Fruit fly (Drosophila melanogaster) whole organism, wandering third instar larva: Measurements from ENCODE around the gene CG1647.

ENCODE experiments used
- Abd-B ChIP-seq: fragments of >200 bp; optimal IDR thresholded peaks from 2 replicates; lab custom pipeline; 2017; ENCODE audit warnings: missing biosample characterization, missing genetic modification characterization
- Hr78 ChIP-seq: fragments of >200 bp; optimal IDR thresholded peaks from 2 replicates; lab custom pipeline; 2017; ENCODE audit warnings: missing biosample characterization, missing genetic modification characterization
- Myc ChIP-seq: fragments of >200 bp; optimal IDR thresholded peaks from 2 replicates; lab custom pipeline; 2017
- OdsH ChIP-seq: fragments of 200-800 bp; sonication (Bioruptor generic); optimal IDR thresholded peaks from 2 replicates; lab custom pipeline; 2016; ENCODE audit warnings: missing biosample characterization, mild to moderate bottlenecking, missing genetic modification characterization
- brk ChIP-seq: fragments of 200-800 bp; sonication (Bioruptor generic); optimal IDR thresholded peaks from 2 replicates; lab custom pipeline; 2016; ENCODE audit warnings: missing biosample characterization, mild to moderate bottlenecking, missing genetic modification characterization
- dsf ChIP-seq: sonication (Bioruptor generic); optimal IDR thresholded peaks from 2 replicates; lab custom pipeline; 2016; ENCODE audit warnings: missing biosample characterization, missing genetic modification characterization, borderline replicate concordance
- fru ChIP-seq: fragments of 200-800 bp; sonication (Bioruptor generic); optimal IDR thresholded peaks from 3 replicates; lab custom pipeline; 2016; ENCODE audit warnings: missing biosample characterization, mild to moderate bottlenecking, missing genetic modification characterization
- h ChIP-seq: fragments of 200-800 bp; sonication (Bioruptor generic); optimal IDR thresholded peaks from 3 replicates; lab custom pipeline; 2016; ENCODE audit warnings: missing biosample characterization, mild to moderate bottlenecking, missing genetic modification characterization
- pan ChIP-seq: fragments of >200 bp; optimal IDR thresholded peaks from 2 replicates; lab custom pipeline; 2017
- psq ChIP-seq: fragments of 200-800 bp; sonication (Bioruptor generic); optimal IDR thresholded peaks from 3 replicates; lab custom pipeline; 2017; ENCODE audit warnings: missing biosample characterization, mild to moderate bottlenecking, missing genetic modification characterization, moderate library complexity
- usp ChIP-seq: fragments of >200 bp; optimal IDR thresholded peaks from 2 replicates; lab custom pipeline; 2017; ENCODE audit warnings: missing biosample characterization, missing genetic modification characterization

DNA sequence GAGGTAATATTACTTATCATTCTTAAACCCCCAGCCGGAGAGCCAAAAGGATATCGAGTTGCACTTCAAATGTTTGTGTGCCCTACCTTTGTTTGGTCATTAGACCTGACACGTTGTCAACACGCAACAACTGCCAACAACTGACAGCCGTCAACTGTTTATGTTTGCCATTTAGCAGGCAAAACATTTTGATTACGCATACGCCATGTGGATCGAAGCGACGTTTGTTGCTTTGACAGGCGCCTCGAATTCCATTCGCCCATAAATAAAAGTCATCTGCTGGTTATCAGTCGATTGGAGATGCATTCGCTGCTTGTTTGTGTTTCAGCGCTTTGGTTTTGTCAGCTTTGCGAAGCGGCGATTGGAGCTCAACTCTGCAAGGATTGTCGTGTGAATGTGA, 30.7 kb upstream of the CG1647 start, which contains the start of gene CG34295:
- TF ChIP-seq h (no peak), brk (GFP tag; lab: Kevin White, UChicago) (no peak), fru (GFP tag; lab: Kevin White, UChicago) (no peak), Abd-B (GFP tag; lab: Kevin White, UChicago) (no peak), pan (lab: Kevin White, UChicago) (no peak), usp (no peak), dsf (GFP tag; lab: Kevin White, UChicago) (no peak), psq (GFP tag; lab: Kevin White, UChicago) (no peak), Myc (lab: Kevin White, UChicago) (no peak), Hr78 (GFP tag; lab: Kevin White, UChicago) (no peak), OdsH (GFP tag; lab: Kevin White, UChicago) (no peak)
